Fruit fly (Drosophila melanogaster) whole organism, pupa: ENCODE results near the gene scyl.

Experiments used
- CG10348 ChIP-seq: fragments of 200-800 bp; sonication (Bioruptor generic); IDR thresholded peaks from 2 replicates; pipeline ENCODE4 v1.3.6; 2022; ENCODE audit warnings: missing biosample characterization, missing genetic modification characterization
- CG12605 ChIP-seq: fragments of 200-800 bp; sonication (Bioruptor generic); IDR thresholded peaks from 2 replicates; pipeline ENCODE4 v1.3.6; 2022; ENCODE audit warnings: missing biosample characterization, missing genetic modification characterization
- CG13204 ChIP-seq: fragments of 200-800 bp; sonication (Bioruptor generic); optimal IDR thresholded peaks from 2 replicates; lab custom pipeline; 2018; ENCODE audit warnings: missing biosample characterization, mild to moderate bottlenecking, missing genetic modification characterization, moderate library complexity
- CG14655 ChIP-seq: fragments of 200-800 bp; sonication (Bioruptor generic); optimal IDR thresholded peaks from 3 replicates; lab custom pipeline; 2017; ENCODE audit warnings: mild to moderate bottlenecking, missing biosample characterization, missing genetic modification reagents, missing genetic modification characterization
- CG15710 ChIP-seq: fragments of 200-800 bp; sonication (Bioruptor generic); optimal IDR thresholded peaks from 2 replicates; lab custom pipeline; 2018; ENCODE audit warnings: missing biosample characterization, mild to moderate bottlenecking, missing genetic modification characterization, moderate library complexity
- CG17806 ChIP-seq: fragments of 200-800 bp; sonication (Bioruptor generic); optimal IDR thresholded peaks from 2 replicates; lab custom pipeline; 2018; ENCODE audit warnings: missing biosample characterization, mild to moderate bottlenecking, missing genetic modification characterization, moderate library complexity
- CG32121 ChIP-seq: fragments of 200-800 bp; sonication (Bioruptor generic); IDR thresholded peaks from 2 replicates; pipeline ENCODE4 v1.3.6; 2022; ENCODE audit warnings: missing biosample characterization, missing genetic modification characterization
- CG34367 ChIP-seq: fragments of 200-800 bp; sonication (Bioruptor generic); optimal IDR thresholded peaks from 2 replicates; lab custom pipeline; 2018; ENCODE audit warnings: missing biosample characterization, mild to moderate bottlenecking, missing genetic modification characterization
- CG4496 ChIP-seq: fragments of 200-800 bp; sonication (Bioruptor generic); IDR thresholded peaks from 3 replicates; pipeline ENCODE4 v1.3.6; 2022; ENCODE audit warnings: missing biosample characterization, missing genetic modification characterization
- CG8159 ChIP-seq: fragments of 200-800 bp; sonication (Bioruptor generic); optimal IDR thresholded peaks from 3 replicates; lab custom pipeline; 2018; ENCODE audit warnings: missing biosample characterization, mild to moderate bottlenecking, missing genetic modification characterization, moderate library complexity
- CG8301 ChIP-seq: fragments of 200-800 bp; sonication (Bioruptor generic); optimal IDR thresholded peaks from 2 replicates; lab custom pipeline; 2018; ENCODE audit warnings: missing biosample characterization, mild to moderate bottlenecking, missing genetic modification characterization
- CG9948 ChIP-seq: fragments of 200-800 bp; sonication (Bioruptor generic); optimal IDR thresholded peaks from 2 replicates; lab custom pipeline; 2018; ENCODE audit warnings: missing biosample characterization, mild to moderate bottlenecking, missing genetic modification characterization, moderate library complexity
- D1 ChIP-seq: fragments of 200-800 bp; sonication (Bioruptor generic); optimal IDR thresholded peaks from 2 replicates; lab custom pipeline; 2018; ENCODE audit warnings: missing biosample characterization, mild to moderate bottlenecking, missing genetic modification characterization, moderate library complexity
- EcR ChIP-seq: fragments of 200-800 bp; sonication (Bioruptor generic); optimal IDR thresholded peaks from 3 replicates; lab custom pipeline; 2019; ENCODE audit warnings: missing biosample characterization, missing genetic modification characterization, mild to moderate bottlenecking, moderate library complexity, missing genetic modification reagents
- Ets98B ChIP-seq: fragments of 200-800 bp; sonication (Bioruptor generic); IDR thresholded peaks from 2 replicates; pipeline ENCODE4 v1.3.6; 2022; ENCODE audit warnings: missing biosample characterization, missing genetic modification characterization
- Pif1A ChIP-seq: fragments of 200-800 bp; sonication (Bioruptor generic); optimal IDR thresholded peaks from 3 replicates; lab custom pipeline; 2016; ENCODE audit warnings: missing biosample characterization, missing genetic modification characterization
- Pif1B ChIP-seq: fragments of 200-800 bp; sonication (Bioruptor generic); optimal IDR thresholded peaks from 3 replicates; lab custom pipeline; 2016; ENCODE audit warnings: missing biosample characterization, missing genetic modification characterization
- Snoo ChIP-seq: fragments of 200-800 bp; sonication (Bioruptor generic); optimal IDR thresholded peaks from 3 replicates; lab custom pipeline; 2017; ENCODE audit warnings: missing biosample characterization, mild to moderate bottlenecking, missing genetic modification characterization, inconsistent platforms
- fd96Ca ChIP-seq: fragments of 200-800 bp; sonication (Bioruptor generic); IDR thresholded peaks from 3 replicates; pipeline ENCODE4 v1.3.6; 2022; ENCODE audit warnings: missing biosample characterization, missing genetic modification characterization
- gl ChIP-seq: fragments of 200-800 bp; sonication (Bioruptor generic); optimal IDR thresholded peaks from 2 replicates; lab custom pipeline; 2018; ENCODE audit warnings: missing biosample characterization, mild to moderate bottlenecking, missing genetic modification characterization
- rn ChIP-seq: fragments of 200-800 bp; sonication (Bioruptor generic); IDR thresholded peaks from 2 replicates; pipeline ENCODE4 v1.3.6; 2022; ENCODE audit warnings: missing biosample characterization, missing genetic modification characterization

Gene scyl

DNA sequence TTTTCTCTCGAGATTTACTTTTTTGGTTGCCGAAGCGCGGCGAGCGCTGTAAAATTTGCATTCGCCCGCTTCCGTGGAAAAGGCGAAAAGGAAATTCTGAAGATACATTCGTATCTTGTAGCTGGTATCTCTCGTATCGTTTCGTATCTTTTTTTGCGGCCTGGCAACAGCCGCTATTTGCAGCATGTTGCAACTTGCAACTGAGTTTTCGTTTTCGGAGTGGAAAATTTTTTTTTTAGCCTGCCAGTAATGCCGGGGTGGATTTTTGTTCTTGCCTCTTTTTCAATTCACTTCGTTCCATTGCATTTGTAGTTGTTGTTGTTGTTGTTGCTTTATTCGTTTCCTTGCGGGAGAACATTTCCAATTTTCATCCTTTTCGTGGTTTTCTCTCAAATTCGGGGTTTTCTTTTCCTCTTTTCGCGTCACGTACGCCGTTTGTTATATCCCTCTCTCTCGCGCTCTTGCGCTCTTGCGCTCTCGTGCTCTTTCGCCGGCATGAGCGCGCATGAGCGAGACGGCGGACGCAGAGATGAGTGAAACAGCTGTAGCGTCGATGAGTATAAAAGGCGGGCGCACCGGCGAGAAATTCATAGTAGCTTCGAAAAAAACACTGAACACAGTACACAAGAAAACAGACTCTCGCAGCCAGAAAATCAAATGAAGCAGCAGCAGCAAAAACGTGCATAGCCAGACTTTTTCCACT is at the start of gene scyl:
Gene scyl, plus strand, starts transcription at position 587 of the 703 bp plus-strand sequence.
- TF ChIP-seq CG12605 = peak; percentile 84
- peak; percentile 27 for TF ChIP-seq CG8301 (tag; lab: Kevin White, UChicago)
- TF ChIP-seq CG17806 (tag; lab: Kevin White, UChicago) = peak; percentile 32
- peak; percentile 81 for TF ChIP-seq Pif1A (GFP tag; lab: Kevin White, UChicago)
- TF ChIP-seq Snoo (tag; lab: Kevin White, UChicago) = peak; percentile 57
- TF ChIP-seq rn (GFP tag; lab: Robert Waterston, UW) = 0 out of 2 replicates have a peak, but pooled peaks have one; percentile 26
- peak; percentile 9 for TF ChIP-seq D1 (tag; lab: Kevin White, UChicago)
- TF ChIP-seq EcR (GFP tag; lab: Kevin White, UChicago) = peak; percentile 71
- TF ChIP-seq CG13204 = peak; percentile 75
- peak; percentile 81 for TF ChIP-seq CG4496 (GFP tag; lab: Robert Waterston, UW)
- TF ChIP-seq Pif1B (GFP tag; lab: Kevin White, UChicago) = peak; percentile 83
- peak; percentile 63; the same call in 1 of the 2 replicates for TF ChIP-seq CG32121 (GFP tag; lab: Robert Waterston, UW)
- TF ChIP-seq CG8159 = peak; percentile 45
- peak; percentile 66 for TF ChIP-seq gl
- TF ChIP-seq CG10348 = no peak
- peak; percentile 32 for TF ChIP-seq CG34367 (tag; lab: Kevin White, UChicago)
- peak; percentile 64; the same call in 2 of the 3 replicates for TF ChIP-seq fd96Ca (GFP tag; lab: Robert Waterston, UW)
- peak; percentile 33 for TF ChIP-seq CG15710 (tag; lab: Kevin White, UChicago)
- peak; percentile 25 for TF ChIP-seq CG14655
- no peak for TF ChIP-seq CG9948 (tag; lab: Kevin White, UChicago)
- peak; percentile 84 for TF ChIP-seq Ets98B (GFP tag; lab: Robert Waterston, UW)
- TF ChIP-seq, all 21 proteins: peak for 19

DNA sequence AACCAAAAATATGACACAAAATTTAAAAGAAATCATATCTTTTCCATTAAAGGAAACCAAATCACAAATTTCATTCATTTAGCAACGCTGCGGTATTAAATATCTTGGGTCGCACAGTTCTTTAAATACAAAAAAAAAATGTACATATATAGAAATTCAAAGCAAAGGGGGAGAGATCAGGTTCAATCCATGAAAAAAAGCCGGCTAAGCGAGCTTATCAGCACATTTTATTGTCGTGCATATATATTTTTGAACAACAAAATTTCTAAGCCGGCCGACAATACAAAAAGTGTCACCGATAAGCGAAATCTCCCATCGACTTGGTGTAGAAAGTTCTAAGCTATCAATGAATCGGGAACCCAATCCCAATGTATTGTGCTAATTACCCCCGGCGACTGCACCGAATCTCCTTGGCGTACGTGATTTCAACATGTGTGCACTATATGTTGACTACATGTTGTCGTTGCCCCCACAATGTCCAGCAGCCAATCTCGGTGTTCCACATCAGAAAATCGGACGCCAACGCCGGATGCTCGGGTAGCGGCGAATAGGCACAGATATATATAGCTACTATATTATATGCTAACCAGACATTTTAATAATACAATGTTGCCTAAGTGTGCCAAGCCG is 48.2 kb upstream of the scyl start:
- TF ChIP-seq gl (no peak), CG9948 (tag; lab: Kevin White, UChicago) (no peak), CG14655 (no peak), CG8159 (no peak), CG34367 (tag; lab: Kevin White, UChicago) (no peak), CG17806 (tag; lab: Kevin White, UChicago) (no peak), Ets98B (GFP tag; lab: Robert Waterston, UW) (no peak), rn (GFP tag; lab: Robert Waterston, UW) (no peak), CG32121 (GFP tag; lab: Robert Waterston, UW) (no peak), Pif1A (GFP tag; lab: Kevin White, UChicago) (no peak), CG15710 (tag; lab: Kevin White, UChicago) (no peak), Snoo (tag; lab: Kevin White, UChicago) (no peak), CG4496 (GFP tag; lab: Robert Waterston, UW) (no peak), CG8301 (tag; lab: Kevin White, UChicago) (no peak), CG12605 (no peak)

DNA sequence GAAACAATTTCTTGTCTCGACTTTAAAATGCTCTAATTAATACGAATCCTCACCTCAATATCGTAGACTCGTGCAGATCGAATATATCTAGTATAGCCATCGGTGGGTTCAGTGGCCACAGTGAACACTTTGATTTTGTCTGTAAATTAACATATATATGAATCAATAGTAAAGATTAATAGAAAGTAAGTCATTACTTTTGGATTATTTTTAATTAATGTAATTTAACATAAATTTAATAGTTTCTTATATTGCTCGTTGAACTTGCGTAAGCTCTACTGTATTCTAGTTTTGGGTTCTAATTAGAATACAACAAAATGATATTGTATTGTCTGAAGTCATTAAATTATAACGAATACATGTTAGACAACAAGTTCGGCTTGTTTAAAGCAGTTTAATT is 47.3 kb upstream of the scyl start:
- TF ChIP-seq Snoo (tag; lab: Kevin White, UChicago) (no peak), CG8159 (no peak)

DNA sequence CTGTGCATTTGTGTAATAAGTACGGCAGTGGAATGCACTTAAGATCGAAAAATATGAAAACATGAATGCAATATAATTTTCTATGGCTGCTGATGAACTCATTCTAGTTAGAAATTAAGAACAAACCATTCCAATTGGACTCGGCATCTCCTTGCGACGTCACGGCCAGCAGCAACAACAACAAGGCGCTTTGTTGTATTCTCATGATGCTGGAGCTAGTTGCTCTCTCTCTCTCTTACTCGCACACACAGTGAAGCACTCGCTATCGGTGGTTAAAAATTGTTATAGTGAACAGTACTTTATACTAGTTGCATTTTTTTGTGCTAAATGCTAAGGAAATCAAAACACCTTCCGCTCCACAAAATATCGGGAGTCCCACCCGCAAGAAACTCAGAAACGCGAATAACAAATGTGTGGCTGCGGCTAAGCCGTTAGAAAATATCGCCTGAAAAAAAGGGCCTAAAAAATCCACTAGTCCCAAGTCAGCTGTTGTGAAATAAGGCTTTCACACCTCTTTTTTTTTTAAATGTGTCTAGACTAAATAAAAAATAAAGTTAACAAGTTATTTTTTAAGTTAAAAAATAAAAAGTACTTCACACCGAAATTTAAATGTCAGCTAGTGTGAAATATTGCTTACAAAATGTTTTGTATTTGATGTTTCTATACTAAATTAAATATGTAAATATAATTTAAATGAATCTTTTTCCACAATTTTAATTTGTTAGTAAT is 46.3 kb upstream of the scyl start, which contains the start of gene Plod:
Gene Plod, minus strand, starts transcription at position 409 of the 729 bp plus-strand sequence.
- TF ChIP-seq D1 (tag; lab: Kevin White, UChicago) (peak; percentile 54), CG15710 (tag; lab: Kevin White, UChicago) (peak; percentile 13), CG12605 (peak; percentile 61; the same call in 1 of the 2 replicates), CG32121 (GFP tag; lab: Robert Waterston, UW) (no peak), CG10348 (no peak), CG4496 (GFP tag; lab: Robert Waterston, UW) (peak; percentile 50; the same call in 1 of the 3 replicates), Ets98B (GFP tag; lab: Robert Waterston, UW) (peak; percentile 31; the same call in 1 of the 2 replicates)

DNA sequence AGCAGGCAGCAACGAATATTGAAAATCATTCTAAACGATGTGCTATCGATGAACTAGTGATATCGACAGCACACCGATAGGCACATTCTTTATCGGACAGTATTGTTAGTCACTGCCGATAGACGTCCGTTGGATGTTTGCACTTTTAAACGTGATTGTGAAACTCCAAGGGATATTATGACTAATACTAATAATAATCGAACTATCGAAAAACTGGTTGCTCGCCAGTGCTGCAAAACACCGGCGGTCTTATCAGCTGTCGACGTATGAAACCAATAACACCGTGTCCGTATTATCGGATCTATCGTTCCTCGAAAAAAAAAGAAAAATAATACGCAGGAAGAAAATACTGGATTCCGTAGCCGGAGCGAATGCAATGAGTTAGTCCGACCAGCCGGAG is 41.6 kb upstream of the scyl start, which contains the start of the genes Ube3a and CG7600:
Gene Ube3a, minus strand, starts transcription at position 67 of the 400 bp plus-strand sequence.
Gene CG7600, plus strand, starts transcription at position 270 of the 400 bp plus-strand sequence.
- TF ChIP-seq CG4496 (GFP tag; lab: Robert Waterston, UW) = 0 out of 3 replicates have a peak, but pooled peaks have one; percentile 57
- TF ChIP-seq CG32121 (GFP tag; lab: Robert Waterston, UW) = 0 out of 2 replicates have a peak, but pooled peaks have one; percentile 22
- TF ChIP-seq Snoo (tag; lab: Kevin White, UChicago) = peak; percentile 21
- no peak for TF ChIP-seq CG14655
- TF ChIP-seq CG15710 (tag; lab: Kevin White, UChicago) = peak; percentile 15
- 0 out of 2 replicates have a peak, but pooled peaks have one; percentile 16 for TF ChIP-seq CG12605
- TF ChIP-seq EcR (GFP tag; lab: Kevin White, UChicago) = peak; percentile 26
- TF ChIP-seq CG17806 (tag; lab: Kevin White, UChicago) = no peak
- peak; percentile 13 for TF ChIP-seq gl
- peak; percentile 22 for TF ChIP-seq CG8159
- no peak for TF ChIP-seq CG10348
- TF ChIP-seq D1 (tag; lab: Kevin White, UChicago) = no peak
- peak; percentile 31; the same call in 1 of the 2 replicates for TF ChIP-seq Ets98B (GFP tag; lab: Robert Waterston, UW)
- TF ChIP-seq CG13204 = no peak
- TF ChIP-seq rn (GFP tag; lab: Robert Waterston, UW) = no peak
- TF ChIP-seq Pif1A (GFP tag; lab: Kevin White, UChicago) = no peak
- no peak for TF ChIP-seq CG9948 (tag; lab: Kevin White, UChicago)
- TF ChIP-seq fd96Ca (GFP tag; lab: Robert Waterston, UW) = peak; percentile 59; the same call in 2 of the 3 replicates
- TF ChIP-seq CG8301 (tag; lab: Kevin White, UChicago) = peak; percentile 12
